Worm (Caenorhabditis elegans): ENCODE results near the gene zyg-12.

Gene zyg-12

DNA sequence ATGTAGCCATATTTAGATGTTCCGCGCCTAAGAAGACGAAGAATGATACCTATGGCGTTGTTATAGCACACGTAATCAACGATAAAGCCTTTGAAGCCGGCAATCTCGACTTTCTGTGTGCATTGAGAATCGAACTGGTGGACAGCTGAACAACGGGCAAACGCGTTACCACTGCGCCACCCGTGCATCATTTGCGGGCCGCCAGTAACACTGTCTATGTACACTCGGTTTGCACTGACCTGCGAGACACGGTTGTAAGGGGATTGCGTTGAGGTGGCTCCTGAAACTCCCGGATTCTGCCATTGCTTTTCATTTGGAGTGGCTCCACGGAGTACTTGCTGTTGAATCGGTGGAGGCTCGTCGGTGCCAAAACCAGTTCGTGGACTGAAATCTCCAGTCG is 7.3 kb upstream of the zyg-12 start (continued):
- no peak for TF ChIP-seq tlp-1 (tag; optimal IDR thresholded peaks at IDR 0.05)
- peak; percentile 62 for TF ChIP-seq ama-1 (optimal IDR thresholded peaks at IDR 0.05)
- peak; percentile 55 for TF ChIP-seq nhr-90 (tag; optimal IDR thresholded peaks at IDR 0.05; ENCODE audit: poor library complexity)
- TF ChIP-seq C04F5.9 (tag; optimal IDR thresholded peaks at IDR 0.05) = no peak
- no peak for TF ChIP-seq unc-130 (tag; optimal IDR thresholded peaks at IDR 0.05)
- no peak for TF ChIP-seq pqm-1 (tag; optimal IDR thresholded peaks at IDR 0.05)
- TF ChIP-seq hlh-17 (GFP tag; optimal IDR thresholded peaks at IDR 0.05; ENCODE audit: borderline replicate concordance) = no peak
- TF ChIP-seq dpl-1 (GFP tag; optimal IDR thresholded peaks at IDR 0.05) = peak in 2 of 3 experiments; percentile 6 to 36
- TF ChIP-seq mdl-1 (tag; optimal IDR thresholded peaks at IDR 0.05) = peak in 1 of 2 experiments; percentile 64
- TF ChIP-seq skn-1 (tag; optimal IDR thresholded peaks at IDR 0.05) = peak; percentile 8
- TF ChIP-seq nhr-28 (tag; optimal IDR thresholded peaks at IDR 0.05) = no peak
- TF ChIP-seq ceh-88 (GFP tag; IDR thresholded peaks at IDR 0.05) = no peak
- no peak for TF ChIP-seq hpl-2 (GFP tag; optimal IDR thresholded peaks at IDR 0.05)
- no peak for TF ChIP-seq fkh-10 (GFP tag; optimal IDR thresholded peaks at IDR 0.05)
- no peak for TF ChIP-seq unc-98 (GFP tag; IDR thresholded peaks at IDR 0.05)
- TF ChIP-seq swsn-7 (tag; optimal IDR thresholded peaks at IDR 0.05) = peak; percentile 39
- no peak for TF ChIP-seq unc-86 (tag; optimal IDR thresholded peaks at IDR 0.05)
- no peak for TF ChIP-seq fkh-8 (tag; optimal IDR thresholded peaks at IDR 0.05)
- no peak for TF ChIP-seq aha-1 (tag; optimal IDR thresholded peaks at IDR 0.05)
- TF ChIP-seq hlh-4 (tag; optimal IDR thresholded peaks at IDR 0.05) = no peak
- peak; percentile 31 for TF ChIP-seq efl-3 (GFP tag; optimal IDR thresholded peaks at IDR 0.05)
- peak; percentile 61 for TF ChIP-seq nhr-47 (tag; optimal IDR thresholded peaks at IDR 0.05)
- no peak for TF ChIP-seq nhr-11 (tag; optimal IDR thresholded peaks at IDR 0.05)
- peak; percentile 25 for TF ChIP-seq lin-14 (GFP tag; optimal IDR thresholded peaks at IDR 0.05)
- TF ChIP-seq ceh-82 (tag; optimal IDR thresholded peaks at IDR 0.05) = peak in 2 of 3 experiments; percentile 16 to 23
- TF ChIP-seq jun-1 (tag; optimal IDR thresholded peaks at IDR 0.05) = no peak
- TF ChIP-seq ztf-11 (tag; optimal IDR thresholded peaks at IDR 0.05) = no peak
- no peak for TF ChIP-seq blmp-1 (tag; optimal IDR thresholded peaks at IDR 0.05)
- TF ChIP-seq rnt-1 (tag; optimal IDR thresholded peaks at IDR 0.05) = peak; percentile 74
- no peak for TF ChIP-seq nhr-237 (tag; optimal IDR thresholded peaks at IDR 0.05)
- TF ChIP-seq ces-1 (GFP tag; optimal IDR thresholded peaks at IDR 0.05) = no peak
- peak; percentile 40 for TF ChIP-seq nhr-20 (tag; optimal IDR thresholded peaks at IDR 0.05)
- TF ChIP-seq elt-3 (tag; optimal IDR thresholded peaks at IDR 0.05) = peak in 2 of 6 experiments; percentile 12 to 50
- TF ChIP-seq lir-3 (tag; optimal IDR thresholded peaks at IDR 0.05; ENCODE audit: poor library complexity) = peak; percentile 36
- TF ChIP-seq nhr-12 (tag; optimal IDR thresholded peaks at IDR 0.05) = no peak
- peak; percentile 54 for TF ChIP-seq nhr-77 (tag; optimal IDR thresholded peaks at IDR 0.05)
- TF ChIP-seq tbx-2 (tag; optimal IDR thresholded peaks at IDR 0.05) = peak; percentile 45

DNA sequence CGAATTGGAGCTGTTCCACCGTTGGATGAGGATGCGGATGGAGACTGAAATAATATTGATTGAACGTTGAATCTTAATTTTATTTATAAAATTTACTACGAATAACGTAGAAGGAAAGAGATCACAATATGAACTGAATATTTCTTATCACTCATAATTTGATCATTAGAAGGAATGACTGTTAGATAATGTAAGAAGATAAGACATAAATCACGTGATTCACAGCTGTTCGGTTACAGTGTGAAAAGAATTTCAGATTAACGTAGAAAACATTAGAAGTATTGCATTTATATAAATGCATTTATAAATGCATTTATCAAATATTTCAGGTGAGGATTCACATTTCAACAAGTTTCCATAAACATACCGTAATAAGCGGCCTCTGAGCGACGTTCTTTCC is 6.9 kb upstream of the zyg-12 start:
- no peak for TF ChIP-seq nhr-76 (tag; optimal IDR thresholded peaks at IDR 0.05)
- no peak for TF ChIP-seq lin-14 (GFP tag; optimal IDR thresholded peaks at IDR 0.05)
- TF ChIP-seq dsc-1 (tag; optimal IDR thresholded peaks at IDR 0.05) = no peak
- TF ChIP-seq tlp-1 (tag; optimal IDR thresholded peaks at IDR 0.05) = peak; percentile 83
- TF ChIP-seq efl-3 (GFP tag; optimal IDR thresholded peaks at IDR 0.05) = no peak
- peak; percentile 94 for TF ChIP-seq elt-2 (tag; optimal IDR thresholded peaks at IDR 0.05)
- TF ChIP-seq elt-3 (tag; optimal IDR thresholded peaks at IDR 0.05) = peak in 1 of 6 experiments; percentile 32
- no peak for TF ChIP-seq lsy-2 (tag; optimal IDR thresholded peaks at IDR 0.05)
- no peak for TF ChIP-seq lin-35 (GFP tag; optimal IDR thresholded peaks at IDR 0.05)
- no peak for TF ChIP-seq aly-2 (tag; optimal IDR thresholded peaks at IDR 0.05)
- TF ChIP-seq pqm-1 (tag; optimal IDR thresholded peaks at IDR 0.05) = no peak
- no peak for TF ChIP-seq nhr-20 (tag; optimal IDR thresholded peaks at IDR 0.05)
- TF ChIP-seq skn-1 (tag; optimal IDR thresholded peaks at IDR 0.05) = no peak
